Worm (Caenorhabditis elegans) whole organism, late embryonic: ENCODE results near the gene F35H12.5.

Experiments used
- Y22D7AL.16 ChIP-seq: sonication (generic microtip); optimal IDR thresholded peaks from 2 replicates; lab custom pipeline; 2016; ENCODE audit warnings: missing genetic modification characterization, missing compliant biosample characterization
- ahr-1 ChIP-seq: sonication (generic microtip); optimal IDR thresholded peaks from 2 replicates; lab custom pipeline; 2016; ENCODE audit warnings: missing genetic modification characterization, missing compliant biosample characterization
- ceh-18 ChIP-seq: sonication (generic microtip); optimal IDR thresholded peaks from 2 replicates; lab custom pipeline; 2016; ENCODE audit warnings: missing genetic modification characterization, missing compliant biosample characterization
- ceh-2 ChIP-seq: sonication (generic microtip); optimal IDR thresholded peaks from 2 replicates; lab custom pipeline; 2016; ENCODE audit warnings: missing genotype, missing genetic modification characterization, missing compliant biosample characterization
- fkh-10 ChIP-seq: fragments of 150-350 bp; optimal IDR thresholded peaks from 2 replicates; lab custom pipeline; 2014; ENCODE audit warnings: missing biosample characterization, missing genetic modification reagents, missing genetic modification characterization
- nfya-1 ChIP-seq: sonication (generic microtip); optimal IDR thresholded peaks from 2 replicates; lab custom pipeline; 2017; ENCODE audit warnings: missing genetic modification characterization, mild to moderate bottlenecking, missing compliant biosample characterization, antibody characterized with exemption, moderate library complexity
- nhr-11 ChIP-seq: fragments of 150-350 bp; optimal IDR thresholded peaks from 2 replicates; lab custom pipeline; 2014; ENCODE audit warnings: missing biosample characterization, missing genetic modification characterization
- npax-4 ChIP-seq: sonication (generic microtip); optimal IDR thresholded peaks from 2 replicates; lab custom pipeline; 2016; ENCODE audit warnings: missing genetic modification characterization, missing compliant biosample characterization
- pax-1 ChIP-seq: fragments of 150-350 bp; optimal IDR thresholded peaks from 2 replicates; lab custom pipeline; 2014; ENCODE audit warnings: missing biosample characterization, missing genetic modification characterization
- pha-4 ChIP-seq: fragments of 150-350 bp; optimal IDR thresholded peaks from 2 replicates; lab custom pipeline; 2018; ENCODE audit warnings: missing biosample characterization, missing genetic modification reagents, missing genetic modification characterization
- pqm-1 ChIP-seq: sonication (generic microtip); optimal IDR thresholded peaks from 2 replicates; lab custom pipeline; 2016; ENCODE audit warnings: missing genetic modification characterization, missing compliant biosample characterization
- unc-3 ChIP-seq, 2 experiments: fragments of 200-800 bp in 1 of 2; sonication (Bioruptor generic) in 1 of 2; sonication (generic microtip) in 1 of 2; conservative IDR thresholded peaks in 1 of 2; optimal IDR thresholded peaks in 1 of 2; 2 replicates each; pipeline versions ENCODE4 v1.3.6 to Lab custom; 2016 to 2022; ENCODE audit warnings: missing compliant biosample characterization in 2 of 2, missing genetic modification characterization in 2 of 2, missing genetic modification reagents in 1 of 2
- unc-86 ChIP-seq: sonication (generic microtip); optimal IDR thresholded peaks from 2 replicates; lab custom pipeline; 2016; ENCODE audit warnings: missing genetic modification characterization, missing compliant biosample characterization

ce11 chrX:915510-915909, 2.7 kb upstream of the F35H12.5 start, which contains the start of gene sel-12:
- no peak for TF ChIP-seq pha-4 (tag; lab: Kevin White, UChicago)
- TF ChIP-seq fkh-10 (GFP tag; lab: Kevin White, UChicago) = no peak
- no peak for TF ChIP-seq ahr-1
- TF ChIP-seq Y22D7AL.16 = no peak
- no peak for TF ChIP-seq unc-3 (GFP tag; conservative IDR thresholded peaks at IDR 0.05; lab: Robert Waterston, UW)
- TF ChIP-seq unc-3 (tag; optimal IDR thresholded peaks at IDR 0.05; lab: Kevin White, UChicago) = no peak
- no peak for TF ChIP-seq nfya-1 (tag; lab: Kevin White, UChicago)
- TF ChIP-seq unc-86 (tag; lab: Kevin White, UChicago) = no peak
- TF ChIP-seq ceh-18 (tag; lab: Kevin White, UChicago) = no peak
- no peak for TF ChIP-seq pqm-1 (tag; lab: Kevin White, UChicago)
- TF ChIP-seq ceh-2 (tag; lab: Kevin White, UChicago) = peak; percentile 63
- no peak for TF ChIP-seq nhr-11 (tag; lab: Kevin White, UChicago)
- TF ChIP-seq pax-1 (tag; lab: Kevin White, UChicago) = no peak
- no peak for TF ChIP-seq npax-4 (tag; lab: Kevin White, UChicago)
